Fruit fly (Drosophila melanogaster): ENCODE data around the gene pll.
A peak's percentile ranks its signal among the peaks of the same experiment; 100 is the strongest.

Gene pll

dm6 chr3R:27288202-27289135, 35.5 kb upstream of the pll start, which contains the start of the genes bigmax and Hmu (continued):
- TF ChIP-seq CG17612 (GFP tag; IDR thresholded peaks at IDR 0.05) (peak; percentile 22; the same call in 1 of the 2 replicates), CG34376 (GFP tag; optimal IDR thresholded peaks at IDR 0.05) (peak; percentile 87), lmd (GFP tag; IDR thresholded peaks at IDR 0.05) (peak; percentile 85), NK7.1 (GFP tag; optimal IDR thresholded peaks at IDR 0.05) (peak; percentile 64), sna (GFP tag; IDR thresholded peaks at IDR 0.05; ENCODE audit: partially characterized antibody) (peak; percentile 97), CG6813 (GFP tag; optimal IDR thresholded peaks at IDR 0.05) (peak; percentile 14), CG15073 (GFP tag; optimal IDR thresholded peaks at IDR 0.05) (no peak), fd64A (GFP tag; optimal IDR thresholded peaks at IDR 0.05) (no peak), chn (GFP tag; optimal IDR thresholded peaks at IDR 0.05) (peak; percentile 79), disco-r (GFP tag; optimal IDR thresholded peaks at IDR 0.05) (peak; percentile 61), schlank (tag; optimal IDR thresholded peaks at IDR 0.05) (peak; percentile 68), pros (GFP tag; optimal IDR thresholded peaks at IDR 0.05) (no peak), Hr78 (GFP tag; optimal IDR thresholded peaks at IDR 0.05) (peak in 1 of 2 experiments; percentile 80), ken (GFP tag; IDR thresholded peaks at IDR 0.05) (peak; percentile 85), CG12299 (tag; optimal IDR thresholded peaks at IDR 0.05) (peak; percentile 27), CG8359 (GFP tag; optimal IDR thresholded peaks at IDR 0.05; ENCODE audit: borderline replicate concordance) (no peak), CG34224 (GFP tag; IDR thresholded peaks at IDR 0.05; ENCODE audit: partially characterized antibody) (peak; percentile 94)

DNA sequence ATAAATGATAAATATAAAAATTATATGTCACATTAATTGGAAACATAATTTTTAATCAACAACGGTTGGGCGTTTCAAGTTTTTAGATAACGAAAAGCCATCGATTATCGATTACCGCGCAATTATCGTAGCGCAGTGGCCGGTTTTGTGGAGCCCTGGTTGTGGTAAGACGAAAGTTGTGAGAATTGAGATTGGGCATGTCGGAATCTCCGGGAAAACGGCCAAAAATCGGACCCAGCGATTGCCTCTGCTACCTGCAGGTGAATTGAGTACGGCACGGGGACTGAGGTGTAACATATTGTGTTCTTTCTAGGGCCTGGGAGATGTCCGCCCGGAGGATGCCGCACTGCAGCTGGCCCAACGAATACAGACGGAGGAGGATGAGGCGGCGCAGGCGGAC, 30.7 kb upstream of the pll start, which contains the start of gene CG3368:
Gene CG3368 (plus strand): TSS at position 136 of the 400 bp plus-strand sequence.
- TF ChIP-seq CG8478 (optimal IDR thresholded peaks at IDR 0.05) (peak; percentile 28), CG14860 (GFP tag; IDR thresholded peaks at IDR 0.05; ENCODE audit: partially characterized antibody) (peak; percentile 74), Dp (GFP tag; optimal IDR thresholded peaks at IDR 0.05) (peak; percentile 59), crp (GFP tag; optimal IDR thresholded peaks at IDR 0.05) (peak in 1 of 2 experiments; percentile 25), CG8290 (GFP tag; optimal IDR thresholded peaks at IDR 0.05) (no peak), CG8290 (tag; optimal IDR thresholded peaks at IDR 0.05) (peak in 1 of 2 experiments; percentile 32), vvl (GFP tag; IDR thresholded peaks at IDR 0.05) (no peak), sob (GFP tag; IDR thresholded peaks at IDR 0.05) (no peak), CG14710 (tag; optimal IDR thresholded peaks at IDR 0.05) (peak; percentile 11), nerfin-2 (GFP tag; IDR thresholded peaks at IDR 0.05; ENCODE audit: partially characterized antibody) (peak; percentile 84), CG34422 (GFP tag; IDR thresholded peaks at IDR 0.05) (peak; percentile 30; the same call in 1 of the 3 replicates), Sry-δ (GFP tag; optimal IDR thresholded peaks at IDR 0.05) (peak; percentile 34), CG13894 (tag; optimal IDR thresholded peaks at IDR 0.05) (peak; percentile 30), sna (GFP tag; IDR thresholded peaks at IDR 0.05; ENCODE audit: partially characterized antibody) (peak; percentile 76), Nf-YB (GFP tag; optimal IDR thresholded peaks at IDR 0.05) (no peak), E2f2 (GFP tag; IDR thresholded peaks at IDR 0.05) (peak; percentile 66), Ada2b (GFP tag; IDR thresholded peaks at IDR 0.05) (no peak), Hr39 (optimal IDR thresholded peaks at IDR 0.05) (no peak), NfI (GFP tag; optimal IDR thresholded peaks at IDR 0.05) (no peak), zfh1 (GFP tag; IDR thresholded peaks at IDR 0.05) (0 out of 3 replicates have a peak, but pooled peaks have one; percentile 29), MBD-R2 (GFP tag; IDR thresholded peaks at IDR 0.05) (peak; percentile 84), zen2 (GFP tag; IDR thresholded peaks at IDR 0.05; ENCODE audit: partially characterized antibody) (peak; percentile 59; the same call in 2 of the 3 replicates), B-H2 (GFP tag; optimal IDR thresholded peaks at IDR 0.05) (peak; percentile 27), CG6791 (GFP tag; IDR thresholded peaks at IDR 0.05; ENCODE audit: partially characterized antibody) (peak; percentile 73), CG12219 (GFP tag; optimal IDR thresholded peaks at IDR 0.05) (no peak), row (GFP tag; IDR thresholded peaks at IDR 0.05) (peak; percentile 16; the same call in 1 of the 3 replicates), CG7928 (GFP tag; optimal IDR thresholded peaks at IDR 0.05) (peak; percentile 93), CG34224 (GFP tag; IDR thresholded peaks at IDR 0.05; ENCODE audit: partially characterized antibody) (peak; percentile 82), pzg (GFP tag; optimal IDR thresholded peaks at IDR 0.05) (peak; percentile 49), dm (GFP tag; optimal IDR thresholded peaks at IDR 0.05) (peak; percentile 21), bbx (GFP tag; IDR thresholded peaks at IDR 0.05; ENCODE audit: partially characterized antibody) (peak; percentile 70), CG13287 (GFP tag; IDR thresholded peaks at IDR 0.05; ENCODE audit: partially characterized antibody) (peak; percentile 71)

Data from whole organism, embryonic.